Fruit fly (Drosophila melanogaster): ENCODE results near the gene Ama.

DNA sequence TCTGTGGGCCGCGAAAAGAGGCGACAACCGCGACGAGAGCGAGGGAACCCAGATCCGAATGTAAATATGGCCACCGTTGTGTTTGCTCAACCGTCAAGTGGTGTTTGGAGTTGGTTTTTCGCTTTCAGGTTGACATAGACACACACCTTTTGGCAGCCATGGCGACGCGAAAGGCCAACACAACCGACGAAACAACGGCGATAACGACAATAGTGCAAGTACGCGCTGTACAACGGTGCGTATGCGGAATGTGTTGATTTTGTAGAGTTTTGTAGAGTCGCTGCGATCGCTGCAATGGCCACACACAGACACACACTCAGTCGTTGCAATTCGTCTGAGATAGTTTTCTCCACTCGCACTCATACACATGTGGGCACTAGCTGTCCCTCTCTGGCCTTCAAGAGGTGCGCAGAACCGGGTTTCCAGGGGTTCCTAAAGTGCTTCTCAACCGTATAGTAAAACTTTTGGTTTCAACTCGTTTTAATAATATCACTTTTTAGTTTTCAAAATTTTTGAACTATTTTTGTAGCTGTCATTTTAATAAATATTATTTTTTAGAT is 20.9 kb upstream of the Ama start:
- TF ChIP-seq Myc (optimal IDR thresholded peaks at IDR 0.05) (no peak), Sin3A (optimal IDR thresholded peaks at IDR 0.05) (no peak), h (optimal IDR thresholded peaks at IDR 0.05) (no peak), ttk (optimal IDR thresholded peaks at IDR 0.05) (no peak)

All from Kc167 (cell line).